Fruit fly (Drosophila melanogaster) whole organism, pupa: ENCODE measurements around the gene Diedel3.

Experiments used
- CG10348 ChIP-seq: fragments of 200-800 bp; sonication (Bioruptor generic); IDR thresholded peaks from 2 replicates; pipeline ENCODE4 v1.3.6; 2022; ENCODE audit warnings: missing biosample characterization, missing genetic modification characterization
- CG14655 ChIP-seq: fragments of 200-800 bp; sonication (Bioruptor generic); optimal IDR thresholded peaks from 3 replicates; lab custom pipeline; 2017; ENCODE audit warnings: mild to moderate bottlenecking, missing biosample characterization, missing genetic modification reagents, missing genetic modification characterization
- CG4496 ChIP-seq: fragments of 200-800 bp; sonication (Bioruptor generic); IDR thresholded peaks from 3 replicates; pipeline ENCODE4 v1.3.6; 2022; ENCODE audit warnings: missing biosample characterization, missing genetic modification characterization
- CG8159 ChIP-seq: fragments of 200-800 bp; sonication (Bioruptor generic); optimal IDR thresholded peaks from 3 replicates; lab custom pipeline; 2018; ENCODE audit warnings: missing biosample characterization, mild to moderate bottlenecking, missing genetic modification characterization, moderate library complexity
- Ets98B ChIP-seq: fragments of 200-800 bp; sonication (Bioruptor generic); IDR thresholded peaks from 2 replicates; pipeline ENCODE4 v1.3.6; 2022; ENCODE audit warnings: missing biosample characterization, missing genetic modification characterization
- Pif1A ChIP-seq: fragments of 200-800 bp; sonication (Bioruptor generic); optimal IDR thresholded peaks from 3 replicates; lab custom pipeline; 2016; ENCODE audit warnings: missing biosample characterization, missing genetic modification characterization
- rn ChIP-seq: fragments of 200-800 bp; sonication (Bioruptor generic); IDR thresholded peaks from 2 replicates; pipeline ENCODE4 v1.3.6; 2022; ENCODE audit warnings: missing biosample characterization, missing genetic modification characterization

- TF ChIP-seq Pif1A (GFP tag; lab: Kevin White, UChicago) (no peak), rn (GFP tag; lab: Robert Waterston, UW) (no peak), Ets98B (no peak), CG8159 (tag; lab: Kevin White, UChicago) (no peak), CG10348 (no peak), CG14655 (GFP tag; lab: Kevin White, UChicago) (no peak), CG4496 (GFP tag; lab: Robert Waterston, UW) (no peak)
Observed at dm6 chrX:19020062-19020461, 30.2 kb upstream of the Diedel3 start.
